Worm (Caenorhabditis elegans) whole organism, young adult: ENCODE measurements around the gene cox-17.

Source experiments
- F33H1.4 ChIP-seq: fragments of 200-800 bp; sonication (Bioruptor generic); IDR thresholded peaks from 2 replicates; pipeline ENCODE4 v1.3.6; 2022; ENCODE audit warnings: missing genetic modification reagents, missing genetic modification characterization, missing compliant biosample characterization
- ama-1 ChIP-seq, 3 experiments: fragments of 150-350 bp in 1 of 3; sonication (generic microtip) in 2 of 3; optimal IDR thresholded peaks; 2 replicates each; lab custom pipeline; 2014 to 2018; ENCODE audit warnings: missing biosample characterization in 2 of 3, missing genetic modification characterization in 2 of 3, missing genetic modification reagents in 2 of 3
- aptf-3 ChIP-seq: fragments of 200-800 bp; sonication (Bioruptor generic); IDR thresholded peaks from 2 replicates; pipeline ENCODE4 v1.3.6; 2022; ENCODE audit warnings: missing genetic modification characterization, missing compliant biosample characterization
- lin-26 ChIP-seq: fragments of 200-800 bp; sonication (Bioruptor generic); IDR thresholded peaks from 2 replicates; pipeline ENCODE4 v1.3.6; 2022; ENCODE audit warnings: missing genetic modification reagents, missing genetic modification characterization, missing compliant biosample characterization
- lin-40 ChIP-seq: sonication (generic microtip); optimal IDR thresholded peaks from 2 replicates; lab custom pipeline; 2016; ENCODE audit warnings: missing genetic modification characterization, mild to moderate bottlenecking, missing compliant biosample characterization, missing genotype, missing genetic modification reagents
- nfya-1 ChIP-seq: sonication (generic microtip); optimal IDR thresholded peaks from 2 replicates; lab custom pipeline; 2017; ENCODE audit warnings: antibody characterized with exemption, missing compliant biosample characterization, missing genetic modification characterization, borderline replicate concordance; ENCODE audit not compliant: insufficient read depth
- pbrm-1 ChIP-seq: fragments of 200-800 bp; sonication (Bioruptor generic); IDR thresholded peaks from 2 replicates; pipeline ENCODE4 v1.3.6; 2022; ENCODE audit warnings: missing genetic modification reagents, missing genetic modification characterization, missing compliant biosample characterization

- TF ChIP-seq lin-26 (no peak), aptf-3 (GFP tag; lab: Robert Waterston, UW) (no peak), pbrm-1 (GFP tag; lab: Robert Waterston, UW) (no peak), lin-40 (tag; lab: Kevin White, UChicago) (no peak), F33H1.4 (GFP tag; lab: Robert Waterston, UW) (no peak), nfya-1 (no peak), ama-1 (optimal IDR thresholded peaks at IDR 0.05; lab: Kevin White, UChicago) (no peak), ama-1 (GFP tag; optimal IDR thresholded peaks at IDR 0.05; lab: Kevin White, UChicago) (no peak)
These were observed 29.6 kb downstream of the cox-17 start for ce11 chrIII:220368-220767.
